Worm (Caenorhabditis elegans) whole organism, early embryonic: ENCODE results near the gene rpl-6.

ENCODE experiments used
- ama-1 ChIP-seq: fragments of 150-350 bp; optimal IDR thresholded peaks from 2 replicates; lab custom pipeline; 2014
- flt-1 ChIP-seq: fragments of 200-800 bp; sonication (Bioruptor generic); IDR thresholded peaks from 2 replicates; pipeline ENCODE4 v1.3.6; 2022; ENCODE audit warnings: missing genetic modification characterization, missing compliant biosample characterization
- hnd-1 ChIP-seq: sonication (generic microtip); optimal IDR thresholded peaks from 2 replicates; lab custom pipeline; 2016; ENCODE audit warnings: missing genetic modification characterization, missing compliant biosample characterization
- sea-1 ChIP-seq: fragments of 200-800 bp; sonication (Bioruptor generic); conservative IDR thresholded peaks from 2 replicates; pipeline ENCODE4 v1.3.6; 2022; ENCODE audit warnings: missing genetic modification characterization, missing compliant biosample characterization
- tbx-11 ChIP-seq: fragments of 200-800 bp; sonication (Bioruptor generic); IDR thresholded peaks from 2 replicates; pipeline ENCODE4 v1.3.6; 2022; ENCODE audit warnings: missing genetic modification characterization, missing compliant biosample characterization

- TF ChIP-seq hnd-1 (tag; lab: Kevin White, UChicago) (no peak), tbx-11 (GFP tag; lab: Robert Waterston, UW) (no peak), flt-1 (GFP tag; lab: Robert Waterston, UW) (no peak), sea-1 (GFP tag; lab: Robert Waterston, UW) (no peak), ama-1 (lab: Kevin White, UChicago) (no peak)
Observed at ce11 chrIII:7189581-7190128, 18.6 kb upstream of the rpl-6 start, which contains the start of gene rps-21.
